Worm (Caenorhabditis elegans): ENCODE data around the gene R07B7.8.

R07B7.8 gene

ce11 chrV:12100794-12101343 is 16.8 kb upstream of the R07B7.8 start, which contains the start of gene nhr-154:
Gene nhr-154, plus strand, starts transcription at chrV:12101293.
- TF ChIP-seq ceh-44 (GFP tag; IDR thresholded peaks at IDR 0.05) (no peak), daf-16 (GFP tag; optimal IDR thresholded peaks at IDR 0.05) (no peak), daf-16 (tag; optimal IDR thresholded peaks at IDR 0.05) (peak; percentile 33), R02D3.7 (tag; optimal IDR thresholded peaks at IDR 0.05) (no peak), nhr-76 (tag; optimal IDR thresholded peaks at IDR 0.05) (no peak), skn-1 (tag; optimal IDR thresholded peaks at IDR 0.05) (no peak), hlh-11 (tag; optimal IDR thresholded peaks at IDR 0.05) (no peak), ceh-28 (tag; optimal IDR thresholded peaks at IDR 0.05) (no peak), dmd-6 (GFP tag; IDR thresholded peaks at IDR 0.05) (peak; percentile 6; the same call in 1 of the 2 replicates), daf-19 (GFP tag; conservative IDR thresholded peaks at IDR 0.05) (no peak), dmd-8 (GFP tag; IDR thresholded peaks at IDR 0.05) (no peak), lin-38 (GFP tag; IDR thresholded peaks at IDR 0.05) (no peak), hif-1 (tag; optimal IDR thresholded peaks at IDR 0.05) (peak in 1 of 2 experiments; percentile 62), dve-1 (tag; optimal IDR thresholded peaks at IDR 0.05; ENCODE audit: insufficient read depth) (peak; percentile 48), mep-1 (tag; optimal IDR thresholded peaks at IDR 0.05) (peak; percentile 20), lir-3 (tag; optimal IDR thresholded peaks at IDR 0.05) (no peak), nhr-41 (GFP tag; IDR thresholded peaks at IDR 0.05) (no peak), nhr-28 (tag; optimal IDR thresholded peaks at IDR 0.05) (peak; percentile 39), pha-4 (GFP tag; IDR thresholded peaks at IDR 0.05) (no peak), pha-4 (tag; optimal IDR thresholded peaks at IDR 0.05) (no peak), nhr-6 (tag; optimal IDR thresholded peaks at IDR 0.05) (peak; percentile 81), set-16 (GFP tag; IDR thresholded peaks at IDR 0.05) (no peak), zag-1 (tag; optimal IDR thresholded peaks at IDR 0.05) (no peak), F49E8.2 (tag; optimal IDR thresholded peaks at IDR 0.05; ENCODE audit: borderline replicate concordance) (no peak), tra-1 (GFP tag; IDR thresholded peaks at IDR 0.05) (no peak), mdl-1 (tag; optimal IDR thresholded peaks at IDR 0.05) (no peak), Y5F2A.4 (GFP tag; optimal IDR thresholded peaks at IDR 0.05) (no peak), ceh-82 (tag; optimal IDR thresholded peaks at IDR 0.05) (no peak), unc-130 (GFP tag; optimal IDR thresholded peaks at IDR 0.05) (no peak), egl-27 (tag; optimal IDR thresholded peaks at IDR 0.05) (no peak), lsy-2 (tag; optimal IDR thresholded peaks at IDR 0.05) (peak in 1 of 2 experiments; percentile 49), snpc-1.2 (GFP tag; IDR thresholded peaks at IDR 0.05) (no peak), pqm-1 (tag; optimal IDR thresholded peaks at IDR 0.05) (peak; percentile 4), aha-1 (tag) (peak; percentile 52), hmg-1.1 (GFP tag; IDR thresholded peaks at IDR 0.05) (peak; percentile 52; the same call in 1 of the 2 replicates), daf-8 (GFP tag; IDR thresholded peaks at IDR 0.05) (no peak), dpl-1 (GFP tag; optimal IDR thresholded peaks at IDR 0.05) (no peak)

DNA sequence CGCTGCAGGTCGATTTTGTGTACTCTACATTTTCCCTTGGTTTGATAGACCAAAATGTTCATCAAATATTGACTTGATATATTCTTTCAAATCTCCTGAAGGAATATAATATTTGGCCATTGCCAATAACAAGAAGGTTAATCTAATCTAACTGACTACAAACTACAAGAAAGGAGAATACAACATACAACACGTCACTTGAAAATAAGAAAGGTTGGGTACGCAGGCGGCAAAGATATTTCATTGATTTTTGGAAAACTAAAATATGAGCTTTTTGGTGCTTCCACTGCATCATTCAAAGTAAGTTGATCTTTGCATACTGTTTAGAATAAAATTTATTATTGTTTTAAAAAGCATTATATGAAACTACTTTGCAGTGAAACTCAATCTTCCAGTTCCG is 14.0 kb upstream of the R07B7.8 start, which contains the start of gene nhr-209:
nhr-209 (plus strand) TSS at position 27 of the 400 bp plus-strand sequence.
- no peak for TF ChIP-seq zip-11 (GFP tag; IDR thresholded peaks at IDR 0.05)
- TF ChIP-seq pha-4 (GFP tag; IDR thresholded peaks at IDR 0.05), result no peak
- no peak for TF ChIP-seq pha-4 (tag; optimal IDR thresholded peaks at IDR 0.05)
- no peak for TF ChIP-seq dmd-8 (GFP tag; IDR thresholded peaks at IDR 0.05)
- no peak for TF ChIP-seq nhr-77 (tag; optimal IDR thresholded peaks at IDR 0.05)
- TF ChIP-seq nhr-28 (tag; optimal IDR thresholded peaks at IDR 0.05), result peak; percentile 82
- no peak for TF ChIP-seq rbr-2 (tag; optimal IDR thresholded peaks at IDR 0.05)

- peak; percentile 95 for TF ChIP-seq nhr-28 (tag; optimal IDR thresholded peaks at IDR 0.05)
- no peak for TF ChIP-seq nhr-111 (GFP tag; optimal IDR thresholded peaks at IDR 0.05)
- no peak for TF ChIP-seq daf-16 (GFP tag; optimal IDR thresholded peaks at IDR 0.05)
- peak; percentile 51 for TF ChIP-seq daf-16 (tag; optimal IDR thresholded peaks at IDR 0.05)
- TF ChIP-seq nhr-6 (tag; optimal IDR thresholded peaks at IDR 0.05), result peak; percentile 85
- TF ChIP-seq nhr-102 (tag; optimal IDR thresholded peaks at IDR 0.05), result peak; percentile 54
- TF ChIP-seq lir-3 (tag; optimal IDR thresholded peaks at IDR 0.05), result no peak
- peak; percentile 20 for TF ChIP-seq nhr-77 (tag; optimal IDR thresholded peaks at IDR 0.05)
- peak; percentile 85 for TF ChIP-seq dmd-6 (GFP tag; IDR thresholded peaks at IDR 0.05)
- no peak for TF ChIP-seq ceh-32 (tag; optimal IDR thresholded peaks at IDR 0.05; ENCODE audit: poor library complexity)
- TF ChIP-seq mdl-1 (tag; optimal IDR thresholded peaks at IDR 0.05), result peak in 1 of 2 experiments; percentile 71
- no peak for TF ChIP-seq rbr-2 (tag; optimal IDR thresholded peaks at IDR 0.05)
- TF ChIP-seq dve-1 (tag; optimal IDR thresholded peaks at IDR 0.05; ENCODE audit: insufficient read depth), result peak; percentile 45
- no peak for TF ChIP-seq tag-97 (GFP tag; IDR thresholded peaks at IDR 0.05)
- peak; percentile 39 for TF ChIP-seq hlh-11 (tag; optimal IDR thresholded peaks at IDR 0.05)
- no peak for TF ChIP-seq gei-8 (GFP tag; optimal IDR thresholded peaks at IDR 0.05)
- no peak for TF ChIP-seq zfp-3 (GFP tag; conservative IDR thresholded peaks at IDR 0.05)
Measured at ce11 chrV:12095865-12096264, 11.7 kb upstream of the R07B7.8 start, which contains the start of gene nhr-207. Gene nhr-207, plus strand, starts transcription at chrV:12096146.
